Worm (Caenorhabditis elegans): Measurements from ENCODE around the gene gpa-13.

ce11 chrV:12784861-12785260 lies 30.1 kb upstream of the gpa-13 start, which contains the start of gene sre-20:
- TF ChIP-seq ztf-23 (GFP tag; IDR thresholded peaks at IDR 0.05) = no peak
- no peak for TF ChIP-seq klf-2 (GFP tag; conservative IDR thresholded peaks at IDR 0.05)
- no peak for TF ChIP-seq cog-1 (tag; optimal IDR thresholded peaks at IDR 0.05)
- no peak for TF ChIP-seq ztf-29 (GFP tag; IDR thresholded peaks at IDR 0.05)
- no peak for TF ChIP-seq flt-1 (GFP tag; IDR thresholded peaks at IDR 0.05)
- no peak for TF ChIP-seq med-1 (GFP tag; optimal IDR thresholded peaks at IDR 0.05; ENCODE audit: insufficient read depth)
- no peak for TF ChIP-seq ref-1 (GFP tag; conservative IDR thresholded peaks at IDR 0.05)

Data from whole organism, midembryonic.